Fruit fly (Drosophila melanogaster) whole organism, embryonic: ENCODE data around the gene eIF3h.

Source experiments
- CG14667 ChIP-seq: fragments of 200-800 bp; sonication (Bioruptor generic); IDR thresholded peaks from 2 replicates; pipeline ENCODE4 v1.3.6; 2022; ENCODE audit warnings: missing biosample characterization, missing genetic modification characterization
- CG1647 ChIP-seq: fragments of 200-800 bp; sonication (Bioruptor generic); optimal IDR thresholded peaks from 3 replicates; lab custom pipeline; 2016; ENCODE audit warnings: missing biosample characterization, missing genetic modification characterization
- CG42726 ChIP-seq: fragments of 200-800 bp; sonication (Bioruptor generic); IDR thresholded peaks from 2 replicates; pipeline ENCODE4 v1.3.6; 2022; ENCODE audit warnings: missing biosample characterization, missing genetic modification characterization; ENCODE audit not compliant: partially characterized antibody
- CG5245 ChIP-seq: fragments of 200-800 bp; sonication (Bioruptor generic); optimal IDR thresholded peaks from 3 replicates; lab custom pipeline; 2016; ENCODE audit warnings: missing biosample characterization, missing genetic modification characterization
- CG6765 ChIP-seq: fragments of 200-800 bp; sonication (Bioruptor generic); optimal IDR thresholded peaks from 3 replicates; lab custom pipeline; 2017; ENCODE audit warnings: missing biosample characterization, mild to moderate bottlenecking, missing genetic modification characterization
- D ChIP-seq, 2 experiments: fragments of 200-800 bp in 1 of 2; fragments of >200 bp in 1 of 2; sonication (Bioruptor generic) in 1 of 2; optimal IDR thresholded peaks; 2 replicates in 1 of 2; 3 replicates in 1 of 2; lab custom pipeline; 2017; ENCODE audit warnings: mild to moderate bottlenecking in 1 of 2, missing biosample characterization in 1 of 2, missing genetic modification characterization in 1 of 2, missing genetic modification reagents in 1 of 2
- Lim3 ChIP-seq: fragments of 200-800 bp; sonication (Bioruptor generic); IDR thresholded peaks from 2 replicates; pipeline ENCODE4 v1.3.6; 2022; ENCODE audit warnings: missing biosample characterization, missing genetic modification characterization
- chif ChIP-seq, 2 experiments: fragments of 200-800 bp; sonication (Bioruptor generic); optimal IDR thresholded peaks; 3 replicates each; lab custom pipeline; 2016; ENCODE audit warnings: missing biosample characterization in 2 of 2, missing genetic modification characterization in 2 of 2
- dan ChIP-seq: fragments of 200-800 bp; sonication (Bioruptor generic); IDR thresholded peaks from 2 replicates; pipeline ENCODE4 v1.3.6; 2022; ENCODE audit warnings: missing biosample characterization, missing genetic modification characterization
- disco-r ChIP-seq: fragments of 200-800 bp; sonication (Bioruptor generic); optimal IDR thresholded peaks from 2 replicates; lab custom pipeline; 2016; ENCODE audit warnings: missing biosample characterization, missing genetic modification characterization
- gro ChIP-seq: fragments of 200-800 bp; sonication (Bioruptor generic); optimal IDR thresholded peaks from 2 replicates; lab custom pipeline; 2016; ENCODE audit warnings: missing biosample characterization, missing genetic modification characterization
- luna ChIP-seq: fragments of 200-800 bp; sonication (Bioruptor generic); optimal IDR thresholded peaks from 2 replicates; lab custom pipeline; 2016; ENCODE audit warnings: missing biosample characterization, missing genetic modification characterization
- peb ChIP-seq: fragments of 200-800 bp; sonication (Bioruptor generic); IDR thresholded peaks from 2 replicates; pipeline ENCODE4 v1.3.6; 2022; ENCODE audit warnings: missing biosample characterization, missing genetic modification characterization

- TF ChIP-seq disco-r (GFP tag; lab: Kevin White, UChicago) (no peak), peb (GFP tag; lab: Robert Waterston, UW) (no peak), D (optimal IDR thresholded peaks at IDR 0.05; lab: Kevin White, UChicago) (no peak), D (GFP tag; optimal IDR thresholded peaks at IDR 0.05; lab: Kevin White, UChicago) (no peak), Lim3 (no peak), luna (no peak), CG5245 (GFP tag; lab: Kevin White, UChicago) (no peak), gro (no peak), CG14667 (GFP tag; lab: Robert Waterston, UW) (no peak), CG1647 (GFP tag; lab: Kevin White, UChicago) (no peak), CG6765 (GFP tag; lab: Kevin White, UChicago) (no peak), chif (GFP tag; optimal IDR thresholded peaks at IDR 0.05; lab: Kevin White, UChicago) (no peak), dan (GFP tag; lab: Robert Waterston, UW) (no peak), CG42726 (GFP tag; lab: Robert Waterston, UW) (no peak; the same call in 1 of the 2 replicates)
Measured at dm6 chr2L:5003670-5004453, 49.0 kb downstream of the eIF3h start.
